Worm (Caenorhabditis elegans) whole organism, young adult: ENCODE measurements around the gene rps-2.

ENCODE experiments used
- F37B4.10 ChIP-seq: fragments of 200-800 bp; sonication (Bioruptor generic); IDR thresholded peaks from 2 replicates; pipeline ENCODE4 v1.3.6; 2022; ENCODE audit warnings: missing genetic modification characterization, missing compliant biosample characterization
- Y53G8AR.9 ChIP-seq: fragments of 200-800 bp; sonication (Bioruptor generic); conservative IDR thresholded peaks from 2 replicates; pipeline ENCODE4 v1.3.6; 2022; ENCODE audit warnings: missing genetic modification reagents, missing genetic modification characterization, missing compliant biosample characterization
- Y56A3A.18 ChIP-seq: fragments of 200-800 bp; sonication (Bioruptor generic); IDR thresholded peaks from 2 replicates; pipeline ENCODE4 v1.3.6; 2022; ENCODE audit warnings: missing genetic modification reagents, missing genetic modification characterization, missing compliant biosample characterization
- attf-6 ChIP-seq: fragments of 200-800 bp; sonication (Bioruptor generic); IDR thresholded peaks from 2 replicates; pipeline ENCODE4 v1.3.6; 2022; ENCODE audit warnings: missing genetic modification reagents, missing genetic modification characterization, missing compliant biosample characterization
- dpl-1 ChIP-seq: fragments of 150-350 bp; optimal IDR thresholded peaks from 2 replicates; lab custom pipeline; 2014; ENCODE audit warnings: missing biosample characterization, missing genetic modification reagents, missing genetic modification characterization
- lin-35 ChIP-seq, 3 experiments: fragments of 150-350 bp in 2 of 3; sonication (generic microtip) in 1 of 3; optimal IDR thresholded peaks; 2 replicates each; lab custom pipeline; 2014 to 2018; ENCODE audit warnings: missing biosample characterization in 3 of 3, missing genetic modification characterization in 3 of 3, missing genetic modification reagents in 3 of 3
- lin-40 ChIP-seq: sonication (generic microtip); optimal IDR thresholded peaks from 2 replicates; lab custom pipeline; 2016; ENCODE audit warnings: missing genetic modification characterization, mild to moderate bottlenecking, missing compliant biosample characterization, missing genotype, missing genetic modification reagents
- mes-4 ChIP-seq: sonication (generic microtip); optimal IDR thresholded peaks from 2 replicates; lab custom pipeline; 2016; ENCODE audit warnings: missing genotype, missing genetic modification characterization, missing compliant biosample characterization
- nfya-1 ChIP-seq: sonication (generic microtip); optimal IDR thresholded peaks from 2 replicates; lab custom pipeline; 2017; ENCODE audit warnings: antibody characterized with exemption, missing compliant biosample characterization, missing genetic modification characterization, borderline replicate concordance; ENCODE audit not compliant: insufficient read depth
- pha-4 ChIP-seq: fragments of 150-350 bp; sonication (generic microtip); optimal IDR thresholded peaks from 2 replicates; lab custom pipeline; 2014; ENCODE audit warnings: missing biosample characterization, missing genetic modification reagents, missing genetic modification characterization
- rcor-1 ChIP-seq: fragments of 200-800 bp; sonication (Bioruptor generic); IDR thresholded peaks from 2 replicates; pipeline ENCODE4 v1.3.6; 2022; ENCODE audit warnings: missing genetic modification reagents, missing genetic modification characterization, missing compliant biosample characterization
- tlf-1 ChIP-seq: fragments of 200-800 bp; sonication (Bioruptor generic); optimal IDR thresholded peaks from 2 replicates; lab custom pipeline; 2018; ENCODE audit warnings: mild to moderate bottlenecking, missing genetic modification characterization, missing compliant biosample characterization

DNA sequence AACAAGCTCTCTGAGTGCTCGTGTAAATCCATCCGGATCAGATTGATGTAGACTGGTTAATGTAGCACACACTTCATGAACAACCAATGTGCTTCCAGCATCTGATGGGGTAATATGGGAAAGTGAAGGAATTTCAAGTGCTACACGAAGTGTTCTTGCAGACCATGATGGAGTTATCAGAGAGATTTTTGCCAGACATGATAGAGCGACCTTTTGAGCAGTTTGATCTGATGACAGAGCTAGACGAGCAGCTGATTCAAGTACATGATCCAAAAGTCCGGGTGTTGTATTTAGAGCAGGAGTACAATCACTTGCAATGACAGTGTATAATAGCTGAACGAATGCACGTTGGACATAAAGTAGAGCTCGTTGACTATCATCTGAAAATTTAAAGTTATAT, 8.3 kb downstream of the rps-2 start:
- TF ChIP-seq mes-4 (tag; lab: Kevin White, UChicago) (no peak), rcor-1 (GFP tag; lab: Robert Waterston, UW) (no peak), lin-40 (tag; lab: Kevin White, UChicago) (no peak), attf-6 (GFP tag; lab: Robert Waterston, UW) (no peak), lin-35 (GFP tag; optimal IDR thresholded peaks at IDR 0.05; lab: Kevin White, UChicago) (no peak), pha-4 (no peak), Y53G8AR.9 (GFP tag; lab: Robert Waterston, UW) (no peak), Y56A3A.18 (GFP tag; lab: Robert Waterston, UW) (no peak), tlf-1 (GFP tag; lab: Kevin White, UChicago) (no peak), dpl-1 (GFP tag; lab: Kevin White, UChicago) (no peak), nfya-1 (tag; lab: Kevin White, UChicago) (no peak), F37B4.10 (GFP tag; lab: Robert Waterston, UW) (no peak)
